Fruit fly (Drosophila melanogaster): ENCODE data around the gene klar.
A peak's percentile ranks its signal among the peaks of the same experiment; 100 is the strongest.

klar gene

DNA sequence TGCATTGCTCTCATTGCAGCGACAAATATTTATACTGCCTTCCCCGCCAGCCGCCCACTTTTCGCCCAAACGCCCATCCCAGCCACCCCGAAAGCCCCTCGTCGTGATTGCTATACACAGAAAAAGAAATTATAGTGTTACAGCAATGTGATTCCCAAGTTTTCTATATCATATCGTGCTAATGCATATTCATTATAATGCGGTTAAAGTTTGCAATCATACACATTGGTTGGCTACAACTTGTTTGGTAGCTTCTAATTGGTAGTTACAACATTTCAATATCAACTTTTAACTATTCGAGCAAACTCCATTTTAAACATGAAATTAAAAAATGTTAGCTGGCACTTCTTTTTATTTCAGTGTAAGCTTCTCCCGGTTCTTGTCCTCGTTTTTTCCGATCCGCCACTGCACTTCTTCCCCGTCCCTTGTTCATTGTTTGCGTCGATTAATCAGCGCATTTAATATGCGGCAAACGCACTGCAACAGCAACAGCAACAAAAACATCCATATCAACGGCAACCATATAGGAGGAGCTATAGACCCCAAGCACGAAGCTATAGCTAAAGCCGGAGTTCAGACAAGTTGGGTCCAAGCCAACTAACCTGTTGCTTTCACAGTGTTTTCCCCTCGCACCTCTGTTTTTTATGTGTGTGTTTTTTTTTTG, 25.7 kb upstream of the klar start (continued):
- peak; percentile 27 for TF ChIP-seq CG16779 (tag; optimal IDR thresholded peaks at IDR 0.05)
- TF ChIP-seq Hr38 (GFP tag; optimal IDR thresholded peaks at IDR 0.05): no peak
- TF ChIP-seq pdm3 (GFP tag; optimal IDR thresholded peaks at IDR 0.05): peak; percentile 92
- no peak for TF ChIP-seq dsx (GFP tag; optimal IDR thresholded peaks at IDR 0.05; ENCODE audit: poor library complexity, severe bottlenecking)
- TF ChIP-seq net (GFP tag; optimal IDR thresholded peaks at IDR 0.05): peak; percentile 89
- no peak for TF ChIP-seq CG4318 (GFP tag; optimal IDR thresholded peaks at IDR 0.05)
- peak; percentile 81 for TF ChIP-seq CG7368 (GFP tag; optimal IDR thresholded peaks at IDR 0.05)
- TF ChIP-seq CG6276 (GFP tag; optimal IDR thresholded peaks at IDR 0.05): peak; percentile 86
- peak; percentile 90 for TF ChIP-seq CG3919 (GFP tag; optimal IDR thresholded peaks at IDR 0.05)
- TF ChIP-seq fkh (GFP tag; optimal IDR thresholded peaks at IDR 0.05): no peak
- TF ChIP-seq CG9139 (GFP tag; optimal IDR thresholded peaks at IDR 0.05): peak; percentile 70
- TF ChIP-seq CG8319 (GFP tag; optimal IDR thresholded peaks at IDR 0.05): peak; percentile 67
- TF ChIP-seq Ets96B (tag; optimal IDR thresholded peaks at IDR 0.05): peak; percentile 89
- TF ChIP-seq CG6854 (GFP tag; optimal IDR thresholded peaks at IDR 0.05): peak; percentile 78
- peak; percentile 57 for TF ChIP-seq CG11294 (GFP tag; IDR thresholded peaks at IDR 0.05)
- TF ChIP-seq CG34406 (GFP tag; optimal IDR thresholded peaks at IDR 0.05): peak; percentile 85
- peak; percentile 92 for TF ChIP-seq cyc (GFP tag; optimal IDR thresholded peaks at IDR 0.05)
- TF ChIP-seq CG32006 (GFP tag; optimal IDR thresholded peaks at IDR 0.05): peak; percentile 95
- peak; percentile 93 for TF ChIP-seq topi (GFP tag; optimal IDR thresholded peaks at IDR 0.05)

DNA sequence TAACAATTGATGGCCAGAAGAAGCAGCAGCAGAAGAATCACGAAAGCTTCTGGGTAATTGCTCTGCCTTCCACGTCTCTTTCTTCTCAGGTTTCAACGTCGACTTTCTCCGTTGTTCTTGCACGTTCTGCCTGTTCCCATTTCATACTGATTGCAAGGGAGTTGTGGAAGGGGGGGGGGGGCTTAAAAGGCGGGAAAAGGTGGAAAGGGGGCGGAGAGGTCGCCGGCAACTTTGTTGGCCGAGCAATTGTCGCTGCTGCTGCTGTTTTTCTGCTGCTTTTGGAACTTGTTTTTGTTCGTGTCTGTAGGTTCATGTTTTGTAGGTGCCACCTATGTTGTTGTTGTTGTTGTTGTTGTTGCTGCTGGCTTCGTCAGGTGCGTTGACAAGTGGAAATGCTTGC, 25.1 kb upstream of the klar start:
- peak; percentile 2 for TF ChIP-seq Blimp-1 (GFP tag; optimal IDR thresholded peaks at IDR 0.05)
- peak; percentile 97 for TF ChIP-seq dsx (GFP tag; optimal IDR thresholded peaks at IDR 0.05; ENCODE audit: poor library complexity, severe bottlenecking)
- TF ChIP-seq CG10669 (GFP tag; optimal IDR thresholded peaks at IDR 0.05): no peak

DNA sequence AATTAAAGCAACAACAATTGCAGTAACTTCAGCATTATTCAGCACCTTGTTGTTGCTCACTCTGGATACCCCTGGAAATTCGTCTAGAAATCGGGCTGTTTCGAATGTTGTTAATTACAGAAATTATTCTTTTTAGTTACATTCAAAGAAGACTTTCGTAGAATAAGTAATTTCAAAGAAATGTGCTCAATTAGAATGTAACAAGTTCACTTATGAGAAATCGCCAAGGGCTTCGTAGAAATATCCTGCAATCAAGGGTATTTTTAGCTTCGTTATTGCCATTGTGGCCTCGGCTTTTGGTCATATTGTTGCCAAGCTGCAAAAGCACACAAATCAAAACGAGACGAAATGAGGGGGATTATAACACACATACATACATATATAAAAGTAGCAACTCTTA, 23.5 kb upstream of the klar start:
- TF ChIP-seq CG16779 (tag; optimal IDR thresholded peaks at IDR 0.05) (no peak), CG6808 (GFP tag; optimal IDR thresholded peaks at IDR 0.05) (no peak), CG32006 (GFP tag; optimal IDR thresholded peaks at IDR 0.05) (peak; percentile 78), Blimp-1 (GFP tag; optimal IDR thresholded peaks at IDR 0.05) (no peak), OdsH (GFP tag; optimal IDR thresholded peaks at IDR 0.05) (peak; percentile 47), CG6276 (GFP tag; optimal IDR thresholded peaks at IDR 0.05) (no peak), esn (GFP tag; optimal IDR thresholded peaks at IDR 0.05) (peak; percentile 27), CG10631 (GFP tag; optimal IDR thresholded peaks at IDR 0.05) (peak; percentile 1), Eip75B (GFP tag; optimal IDR thresholded peaks at IDR 0.05) (peak; percentile 10), Hr39 (GFP tag; optimal IDR thresholded peaks at IDR 0.05) (peak; percentile 26), eg (GFP tag; IDR thresholded peaks at IDR 0.05) (peak; percentile 69), CG3919 (GFP tag; optimal IDR thresholded peaks at IDR 0.05) (peak; percentile 27), Sox14 (GFP tag; optimal IDR thresholded peaks at IDR 0.05) (peak; percentile 61), fd59A (GFP tag; optimal IDR thresholded peaks at IDR 0.05) (no peak), CG11294 (GFP tag; IDR thresholded peaks at IDR 0.05) (0 out of 2 replicates have a peak, but pooled peaks have one; percentile 31), CG15336 (GFP tag; IDR thresholded peaks at IDR 0.05) (peak; percentile 79), Eip78C (GFP tag) (no peak), Hr4 (GFP tag; optimal IDR thresholded peaks at IDR 0.05) (peak; percentile 76), CG4318 (GFP tag; optimal IDR thresholded peaks at IDR 0.05) (peak; percentile 31), acj6 (GFP tag; optimal IDR thresholded peaks at IDR 0.05) (peak; percentile 5), CG6163 (GFP tag; IDR thresholded peaks at IDR 0.05) (peak; percentile 44; the same call in 2 of the 3 replicates), lz (GFP tag; optimal IDR thresholded peaks at IDR 0.05) (no peak), achi (GFP tag; optimal IDR thresholded peaks at IDR 0.05) (peak; percentile 44), CG11762 (GFP tag; optimal IDR thresholded peaks at IDR 0.05; ENCODE audit: insufficient read depth) (peak; percentile 10), ss (GFP tag; optimal IDR thresholded peaks at IDR 0.05) (no peak), CG8119 (GFP tag; IDR thresholded peaks at IDR 0.05) (peak; percentile 79), CG1621 (tag; optimal IDR thresholded peaks at IDR 0.05) (no peak), net (GFP tag; optimal IDR thresholded peaks at IDR 0.05) (peak; percentile 48), pdm3 (GFP tag; optimal IDR thresholded peaks at IDR 0.05) (peak; percentile 53)

Data from whole organism, prepupa.